Worm (Caenorhabditis elegans) whole organism, young adult: ENCODE results near the gene his-69.

Source experiments
- C06A6.2 ChIP-seq: fragments of 200-800 bp; sonication (Bioruptor generic); conservative IDR thresholded peaks from 2 replicates; pipeline ENCODE4 v1.3.6; 2022; ENCODE audit warnings: missing genetic modification characterization, missing compliant biosample characterization
- D2030.7 ChIP-seq: fragments of 200-800 bp; sonication (Bioruptor generic); IDR thresholded peaks from 2 replicates; pipeline ENCODE4 v1.3.6; 2022; ENCODE audit warnings: missing genetic modification reagents, missing genetic modification characterization, missing compliant biosample characterization
- F39B2.1 ChIP-seq: fragments of 200-800 bp; sonication (Bioruptor generic); IDR thresholded peaks from 2 replicates; pipeline ENCODE4 v1.3.6; 2022; ENCODE audit warnings: missing genetic modification reagents, missing genetic modification characterization, missing compliant biosample characterization
- F49E8.2 ChIP-seq: sonication (generic microtip); optimal IDR thresholded peaks from 3 replicates; lab custom pipeline; 2017; ENCODE audit warnings: missing genetic modification characterization, mild to moderate bottlenecking, missing compliant biosample characterization, antibody characterized with exemption, moderate library complexity; ENCODE audit not compliant: insufficient read depth
- F52B5.7 ChIP-seq: sonication (generic microtip); optimal IDR thresholded peaks from 2 replicates; lab custom pipeline; 2016; ENCODE audit warnings: mild to moderate bottlenecking, missing genetic modification characterization, missing compliant biosample characterization
- F55B11.4 ChIP-seq: sonication (generic microtip); optimal IDR thresholded peaks from 2 replicates; lab custom pipeline; 2016; ENCODE audit warnings: missing compliant biosample characterization, missing genetic modification characterization, borderline replicate concordance; ENCODE audit not compliant: insufficient read depth
- F57A8.1 ChIP-seq: fragments of 200-800 bp; sonication (Bioruptor generic); optimal IDR thresholded peaks from 2 replicates; lab custom pipeline; 2018; ENCODE audit warnings: mild to moderate bottlenecking, missing genetic modification characterization, moderate library complexity, missing compliant biosample characterization
- F57C9.4 ChIP-seq: sonication (generic microtip); optimal IDR thresholded peaks from 2 replicates; lab custom pipeline; 2017; ENCODE audit warnings: mild to moderate bottlenecking, missing genetic modification characterization, missing compliant biosample characterization
- K12H6.12 ChIP-seq: fragments of 200-800 bp; sonication (Bioruptor generic); optimal IDR thresholded peaks from 2 replicates; lab custom pipeline; 2018; ENCODE audit warnings: mild to moderate bottlenecking, missing genetic modification characterization, missing compliant biosample characterization
- Y53G8AR.9 ChIP-seq: fragments of 200-800 bp; sonication (Bioruptor generic); conservative IDR thresholded peaks from 2 replicates; pipeline ENCODE4 v1.3.6; 2022; ENCODE audit warnings: missing genetic modification reagents, missing genetic modification characterization, missing compliant biosample characterization
- Y95B8A.8 ChIP-seq: fragments of 200-800 bp; sonication (Bioruptor generic); IDR thresholded peaks from 2 replicates; pipeline ENCODE4 v1.3.6; 2022; ENCODE audit warnings: missing genetic modification reagents, missing genetic modification characterization, missing compliant biosample characterization
- aptf-3 ChIP-seq: fragments of 200-800 bp; sonication (Bioruptor generic); IDR thresholded peaks from 2 replicates; pipeline ENCODE4 v1.3.6; 2022; ENCODE audit warnings: missing genetic modification characterization, missing compliant biosample characterization
- atf-7 ChIP-seq: sonication (generic microtip); optimal IDR thresholded peaks from 2 replicates; lab custom pipeline; 2017; ENCODE audit warnings: mild to moderate bottlenecking, missing genetic modification characterization, missing compliant biosample characterization
- ceh-58 ChIP-seq: fragments of 200-800 bp; sonication (Bioruptor generic); IDR thresholded peaks from 2 replicates; pipeline ENCODE4 v1.3.6; 2022; ENCODE audit warnings: missing genetic modification characterization, missing compliant biosample characterization
- die-1 ChIP-seq: sonication (generic microtip); optimal IDR thresholded peaks from 2 replicates; lab custom pipeline; 2016; ENCODE audit warnings: missing genotype, mild to moderate bottlenecking, missing genetic modification characterization, missing compliant biosample characterization
- dox-1 ChIP-seq: fragments of 200-800 bp; sonication (Bioruptor generic); IDR thresholded peaks from 2 replicates; pipeline ENCODE4 v1.3.6; 2022; ENCODE audit warnings: missing genetic modification reagents, missing genetic modification characterization, missing compliant biosample characterization
- dpff-1 ChIP-seq: sonication (generic microtip); optimal IDR thresholded peaks from 2 replicates; lab custom pipeline; 2017; ENCODE audit warnings: mild to moderate bottlenecking, missing genetic modification characterization, missing compliant biosample characterization
- dpl-1 ChIP-seq: fragments of 150-350 bp; optimal IDR thresholded peaks from 2 replicates; lab custom pipeline; 2014; ENCODE audit warnings: missing biosample characterization, missing genetic modification reagents, missing genetic modification characterization
- efl-1 ChIP-seq: fragments of 150-350 bp; optimal IDR thresholded peaks from 2 replicates; lab custom pipeline; 2014; ENCODE audit warnings: missing biosample characterization, missing genetic modification reagents, missing genetic modification characterization
- egl-18 ChIP-seq: fragments of 200-800 bp; sonication (Bioruptor generic); IDR thresholded peaks from 2 replicates; pipeline ENCODE4 v1.3.6; 2022; ENCODE audit warnings: missing genetic modification reagents, missing genetic modification characterization, missing compliant biosample characterization
- ets-4 ChIP-seq: fragments of 200-800 bp; sonication (Bioruptor generic); optimal IDR thresholded peaks from 2 replicates; lab custom pipeline; 2018; ENCODE audit warnings: mild to moderate bottlenecking, missing genetic modification characterization, missing compliant biosample characterization
- hmg-1.2 ChIP-seq: fragments of 200-800 bp; sonication (Bioruptor generic); IDR thresholded peaks from 2 replicates; pipeline ENCODE4 v1.3.6; 2022; ENCODE audit warnings: missing genetic modification reagents, missing genetic modification characterization, missing compliant biosample characterization
- hrde-1 ChIP-seq: sonication (generic microtip); optimal IDR thresholded peaks from 2 replicates; lab custom pipeline; 2016; ENCODE audit warnings: missing genetic modification characterization, mild to moderate bottlenecking, missing compliant biosample characterization, moderate library complexity, missing genotype, missing genetic modification reagents, borderline replicate concordance
- hsf-1 ChIP-seq: fragments of 200-800 bp; sonication (Bioruptor generic); IDR thresholded peaks from 2 replicates; pipeline ENCODE4 v1.3.6; 2022; ENCODE audit warnings: missing genetic modification reagents, missing genetic modification characterization, missing compliant biosample characterization
- lag-1 ChIP-seq: fragments of 200-800 bp; sonication (Bioruptor generic); IDR thresholded peaks from 2 replicates; pipeline ENCODE4 v1.3.6; 2022; ENCODE audit warnings: missing genetic modification reagents, missing genetic modification characterization, missing compliant biosample characterization
- lin-35 ChIP-seq, 3 experiments: fragments of 150-350 bp in 2 of 3; sonication (generic microtip) in 1 of 3; optimal IDR thresholded peaks; 2 replicates each; lab custom pipeline; 2014 to 2018; ENCODE audit warnings: missing biosample characterization in 3 of 3, missing genetic modification characterization in 3 of 3, missing genetic modification reagents in 3 of 3
- lin-40 ChIP-seq: sonication (generic microtip); optimal IDR thresholded peaks from 2 replicates; lab custom pipeline; 2016; ENCODE audit warnings: missing genetic modification characterization, mild to moderate bottlenecking, missing compliant biosample characterization, missing genotype, missing genetic modification reagents
- lir-1 ChIP-seq: fragments of 200-800 bp; sonication (Bioruptor generic); conservative IDR thresholded peaks from 2 replicates; pipeline ENCODE4 v1.3.6; 2022; ENCODE audit warnings: missing genetic modification reagents, missing genetic modification characterization, missing compliant biosample characterization
- lsy-27 ChIP-seq: sonication (generic microtip); optimal IDR thresholded peaks from 2 replicates; lab custom pipeline; 2017; ENCODE audit warnings: missing genetic modification characterization, mild to moderate bottlenecking, missing compliant biosample characterization, antibody characterized with exemption, missing genotype, borderline replicate concordance; ENCODE audit not compliant: insufficient read depth
- madf-3 ChIP-seq: fragments of 200-800 bp; sonication (Bioruptor generic); IDR thresholded peaks from 2 replicates; pipeline ENCODE4 v1.3.6; 2022; ENCODE audit warnings: missing genetic modification reagents, missing genetic modification characterization, missing compliant biosample characterization
- mes-4 ChIP-seq: sonication (generic microtip); optimal IDR thresholded peaks from 2 replicates; lab custom pipeline; 2016; ENCODE audit warnings: missing genotype, missing genetic modification characterization, missing compliant biosample characterization
- mxl-1 ChIP-seq: sonication (generic microtip); optimal IDR thresholded peaks from 2 replicates; lab custom pipeline; 2016; ENCODE audit warnings: missing genetic modification characterization, missing compliant biosample characterization
- nfya-2 ChIP-seq: fragments of 200-800 bp; sonication (Bioruptor generic); IDR thresholded peaks from 2 replicates; pipeline ENCODE4 v1.3.6; 2022; ENCODE audit warnings: missing genetic modification reagents, missing genetic modification characterization, missing compliant biosample characterization
- nfyb-1 ChIP-seq: fragments of 200-800 bp; sonication (Bioruptor generic); IDR thresholded peaks from 2 replicates; pipeline ENCODE4 v1.3.6; 2022; ENCODE audit warnings: missing genetic modification reagents, missing genetic modification characterization, missing compliant biosample characterization
- pha-4 ChIP-seq: fragments of 150-350 bp; sonication (generic microtip); optimal IDR thresholded peaks from 2 replicates; lab custom pipeline; 2014; ENCODE audit warnings: missing biosample characterization, missing genetic modification reagents, missing genetic modification characterization
- snpc-4 ChIP-seq, 5 experiments: fragments of 150-350 bp in 1 of 5; sonication (generic microtip) in 4 of 5; optimal IDR thresholded peaks; 2 replicates each; lab custom pipeline; 2014 to 2018; ENCODE audit warnings: missing genetic modification characterization in 5 of 5, missing biosample characterization in 3 of 5, antibody characterized with exemption in 2 of 5, mild to moderate bottlenecking in 2 of 5, missing compliant biosample characterization in 2 of 5, missing genotype in 2 of 5, moderate library complexity in 2 of 5, missing genetic modification reagents in 1 of 5
- xnd-1 ChIP-seq: sonication (generic microtip); optimal IDR thresholded peaks from 2 replicates; lab custom pipeline; 2016; ENCODE audit warnings: missing genotype, missing genetic modification reagents, missing genetic modification characterization, missing compliant biosample characterization
- ztf-18 ChIP-seq: sonication (generic microtip); optimal IDR thresholded peaks from 2 replicates; lab custom pipeline; 2016; ENCODE audit warnings: missing genotype, mild to moderate bottlenecking, missing genetic modification characterization, missing compliant biosample characterization
- ztf-22 ChIP-seq: fragments of 200-800 bp; sonication (Bioruptor generic); optimal IDR thresholded peaks from 2 replicates; lab custom pipeline; 2018; ENCODE audit warnings: mild to moderate bottlenecking, missing genetic modification characterization, moderate library complexity, missing compliant biosample characterization
- ztf-26 ChIP-seq: sonication (generic microtip); optimal IDR thresholded peaks from 2 replicates; lab custom pipeline; 2017; ENCODE audit warnings: missing genetic modification characterization, missing compliant biosample characterization
- ztf-28 ChIP-seq: fragments of 200-800 bp; sonication (Bioruptor generic); IDR thresholded peaks from 2 replicates; pipeline ENCODE4 v1.3.6; 2022; ENCODE audit warnings: missing genetic modification reagents, missing genetic modification characterization, missing compliant biosample characterization

Gene his-69

DNA sequence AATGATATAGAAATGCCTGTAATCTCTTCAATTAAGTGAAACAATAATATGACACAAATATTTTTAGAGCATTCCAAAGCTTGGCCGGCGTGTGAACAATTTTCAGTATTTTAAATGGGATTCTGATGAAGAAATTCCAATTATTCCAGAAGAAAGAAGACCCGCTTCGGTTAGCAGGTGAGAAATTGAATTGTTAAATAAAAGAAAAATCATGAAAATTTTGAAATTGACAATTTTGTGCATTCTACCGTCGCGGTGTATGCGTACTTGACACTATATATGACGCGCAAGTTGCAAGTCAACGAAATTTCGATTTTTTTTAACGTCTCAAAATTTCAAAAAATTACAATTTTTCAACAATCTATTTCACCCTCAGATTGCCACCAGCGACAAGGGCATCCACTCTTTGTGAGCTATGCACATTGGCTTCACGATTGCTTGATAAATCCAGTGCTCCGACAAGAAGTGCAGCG lies 37.9 kb upstream of the his-69 start (continued):
- peak; percentile 17 for TF ChIP-seq lin-40 (tag; lab: Kevin White, UChicago)
- TF ChIP-seq F57A8.1: no peak
- TF ChIP-seq dox-1 (GFP tag; lab: Robert Waterston, UW): peak; percentile 31; the same call in 1 of the 2 replicates
- no peak for TF ChIP-seq ets-4 (GFP tag; lab: Kevin White, UChicago)
- peak; percentile 5; the same call in 1 of the 2 replicates for TF ChIP-seq hmg-1.2 (GFP tag; lab: Robert Waterston, UW)
- no peak for TF ChIP-seq die-1
- no peak for TF ChIP-seq lir-1
- TF ChIP-seq snpc-4 (GFP tag; optimal IDR thresholded peaks at IDR 0.05; lab: Kevin White, UChicago): no peak
- no peak for TF ChIP-seq snpc-4 (tag; optimal IDR thresholded peaks at IDR 0.05; lab: Kevin White, UChicago)
- no peak for TF ChIP-seq F57C9.4
- TF ChIP-seq Y53G8AR.9 (GFP tag; lab: Robert Waterston, UW): 0 out of 2 replicates have a peak, but pooled peaks have one; percentile 22
- TF ChIP-seq ztf-18 (tag; lab: Kevin White, UChicago): no peak
- no peak for TF ChIP-seq dpff-1 (tag; lab: Kevin White, UChicago)
- TF ChIP-seq F49E8.2: no peak
- TF ChIP-seq F55B11.4 (tag; lab: Kevin White, UChicago): no peak
- no peak for TF ChIP-seq mes-4
- TF ChIP-seq ztf-22 (GFP tag; lab: Kevin White, UChicago): no peak
- no peak for TF ChIP-seq ztf-28
- TF ChIP-seq pha-4 (tag; lab: Kevin White, UChicago): no peak
- TF ChIP-seq atf-7 (tag; lab: Kevin White, UChicago): no peak
- no peak for TF ChIP-seq lag-1 (GFP tag; lab: Robert Waterston, UW)
- no peak for TF ChIP-seq hrde-1 (tag; lab: Kevin White, UChicago)
- no peak for TF ChIP-seq egl-18 (GFP tag; lab: Robert Waterston, UW)
- no peak for TF ChIP-seq hsf-1 (GFP tag; lab: Robert Waterston, UW)
- TF ChIP-seq nfyb-1: no peak
- peak; percentile 35 for TF ChIP-seq ztf-26 (tag; lab: Kevin White, UChicago)
- TF ChIP-seq D2030.7 (GFP tag; lab: Robert Waterston, UW): 0 out of 2 replicates have a peak, but pooled peaks have one; percentile 21
- no peak for TF ChIP-seq dpl-1
- TF ChIP-seq madf-3 (GFP tag; lab: Robert Waterston, UW): 0 out of 2 replicates have a peak, but pooled peaks have one; percentile 8
- TF ChIP-seq aptf-3 (GFP tag; lab: Robert Waterston, UW): no peak
- no peak for TF ChIP-seq Y95B8A.8 (GFP tag; lab: Robert Waterston, UW)
- no peak for TF ChIP-seq mxl-1 (tag; lab: Kevin White, UChicago)
- no peak for TF ChIP-seq efl-1 (GFP tag; lab: Kevin White, UChicago)
- no peak for TF ChIP-seq lin-35 (GFP tag; optimal IDR thresholded peaks at IDR 0.05; lab: Kevin White, UChicago)
- no peak for TF ChIP-seq lsy-27 (tag; lab: Kevin White, UChicago)
- no peak for TF ChIP-seq xnd-1 (tag; lab: Kevin White, UChicago)
- TF ChIP-seq K12H6.12 (tag; lab: Kevin White, UChicago): no peak
- no peak for TF ChIP-seq ceh-58
- no peak for TF ChIP-seq F39B2.1
- TF ChIP-seq F52B5.7: peak; percentile 11
- no peak for TF ChIP-seq nfya-2 (GFP tag; lab: Robert Waterston, UW)
- TF ChIP-seq C06A6.2: no peak
- TF ChIP-seq, all 124 proteins: peak for 16
